Worm (Caenorhabditis elegans) whole organism, L3 larva: ENCODE measurements around the gene acl-2.

ENCODE experiments used
- ceh-28 ChIP-seq: fragments of 150-350 bp; optimal IDR thresholded peaks from 2 replicates; lab custom pipeline; 2014; ENCODE audit warnings: missing biosample characterization, missing genetic modification reagents, missing genetic modification characterization
- egl-27 ChIP-seq: sonication (generic microtip); optimal IDR thresholded peaks from 4 replicates; lab custom pipeline; 2017; ENCODE audit warnings: missing biosample characterization, missing genetic modification reagents, missing genetic modification characterization
- pqm-1 ChIP-seq: fragments of 150-350 bp; optimal IDR thresholded peaks from 2 replicates; lab custom pipeline; 2017; ENCODE audit warnings: missing biosample characterization, missing genetic modification characterization, inconsistent platforms
- snpc-4 ChIP-seq: fragments of 150-350 bp; optimal IDR thresholded peaks from 2 replicates; lab custom pipeline; 2014; ENCODE audit warnings: missing biosample characterization, missing genetic modification characterization
- tbx-2 ChIP-seq: sonication (generic microtip); optimal IDR thresholded peaks from 2 replicates; lab custom pipeline; 2016; ENCODE audit warnings: mild to moderate bottlenecking, missing genetic modification characterization, missing compliant biosample characterization

DNA sequence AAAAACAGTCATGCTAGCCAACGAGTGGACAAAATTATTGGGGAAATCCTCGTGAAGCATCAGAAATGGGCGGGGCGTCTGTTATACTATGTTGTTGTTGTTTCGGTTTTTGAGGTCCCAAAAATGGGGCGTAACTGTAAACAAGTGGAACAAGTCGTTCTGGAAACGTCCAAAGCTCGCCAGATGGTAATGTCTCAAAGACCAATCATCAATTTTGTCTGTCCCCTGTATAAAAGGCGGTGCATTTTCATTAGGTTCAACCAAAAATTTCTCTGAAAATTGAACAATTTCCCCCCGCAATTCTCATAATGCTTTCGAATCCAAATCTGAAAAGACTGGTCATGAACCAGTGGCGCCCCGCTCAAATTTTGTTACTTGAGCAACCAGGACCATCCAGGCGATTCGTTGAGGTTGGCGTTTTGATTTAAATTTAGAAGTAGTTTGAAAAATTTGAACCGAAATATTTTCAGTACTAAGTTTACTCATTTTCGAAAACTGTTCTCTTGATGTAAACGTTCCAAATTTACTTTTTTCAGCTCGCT is 11.7 kb downstream of the acl-2 start:
- TF ChIP-seq snpc-4 (tag; lab: Kevin White, UChicago), result no peak
- TF ChIP-seq tbx-2, result no peak
- TF ChIP-seq egl-27 (tag; lab: Kevin White, UChicago), result no peak
- TF ChIP-seq pqm-1, result no peak
- TF ChIP-seq ceh-28 (tag; lab: Kevin White, UChicago), result no peak
